Fruit fly (Drosophila melanogaster): ENCODE data around the gene CG1662.

dm6 chrX:13346998-13347397 lies 40.4 kb upstream of the CG1662 start:
- no peak for TF ChIP-seq CG4854 (GFP tag; optimal IDR thresholded peaks at IDR 0.05)
- no peak for TF ChIP-seq hbn (GFP tag; IDR thresholded peaks at IDR 0.05; ENCODE audit: partially characterized antibody)
- no peak for TF ChIP-seq CG7963 (GFP tag; IDR thresholded peaks at IDR 0.05; ENCODE audit: partially characterized antibody)
- TF ChIP-seq pan (optimal IDR thresholded peaks at IDR 0.05), result no peak
- TF ChIP-seq pan (GFP tag; optimal IDR thresholded peaks at IDR 0.05 in 1 of 2, IDR thresholded peaks at IDR 0.05 in 1 of 2), result no peak
- TF ChIP-seq ase (GFP tag; IDR thresholded peaks at IDR 0.05), result no peak
- no peak for TF ChIP-seq CG13123 (GFP tag; optimal IDR thresholded peaks at IDR 0.05)
- TF ChIP-seq br (optimal IDR thresholded peaks at IDR 0.05), result no peak
- no peak for TF ChIP-seq CG3163 (GFP tag; optimal IDR thresholded peaks at IDR 0.05)
- TF ChIP-seq amos (GFP tag; IDR thresholded peaks at IDR 0.05; ENCODE audit: partially characterized antibody), result no peak

All from whole organism, embryonic.